Fruit fly (Drosophila melanogaster) S2 (cell line): ENCODE results near the gene CG9967.

Experiments used
- CG8478 ChIP-seq: fragments of >200 bp; optimal IDR thresholded peaks from 2 replicates; lab custom pipeline; 2018
- CTCF ChIP-seq, 2 experiments: fragments of >200 bp; optimal IDR thresholded peaks; 2 replicates each; lab custom pipeline; 2018

- TF ChIP-seq CG8478 (lab: Kevin White, UChicago) (no peak), CTCF (optimal IDR thresholded peaks at IDR 0.05; lab: Kevin White, UChicago) (no peak)
These were observed 13.2 kb upstream of the CG9967 start for dm6 chr2L:2370352-2370751.
